Worm (Caenorhabditis elegans) whole organism, L4/young adult: ENCODE measurements around the gene C03H5.5.

Source experiments
- W03F9.2 ChIP-seq: fragments of 150-350 bp; optimal IDR thresholded peaks from 2 replicates; lab custom pipeline; 2014; ENCODE audit warnings: missing biosample characterization, missing genetic modification characterization
- him-1 ChIP-seq: sonication (generic microtip); optimal IDR thresholded peaks from 2 replicates; lab custom pipeline; 2016; ENCODE audit warnings: missing genotype, missing genetic modification reagents, missing genetic modification characterization, missing compliant biosample characterization

DNA sequence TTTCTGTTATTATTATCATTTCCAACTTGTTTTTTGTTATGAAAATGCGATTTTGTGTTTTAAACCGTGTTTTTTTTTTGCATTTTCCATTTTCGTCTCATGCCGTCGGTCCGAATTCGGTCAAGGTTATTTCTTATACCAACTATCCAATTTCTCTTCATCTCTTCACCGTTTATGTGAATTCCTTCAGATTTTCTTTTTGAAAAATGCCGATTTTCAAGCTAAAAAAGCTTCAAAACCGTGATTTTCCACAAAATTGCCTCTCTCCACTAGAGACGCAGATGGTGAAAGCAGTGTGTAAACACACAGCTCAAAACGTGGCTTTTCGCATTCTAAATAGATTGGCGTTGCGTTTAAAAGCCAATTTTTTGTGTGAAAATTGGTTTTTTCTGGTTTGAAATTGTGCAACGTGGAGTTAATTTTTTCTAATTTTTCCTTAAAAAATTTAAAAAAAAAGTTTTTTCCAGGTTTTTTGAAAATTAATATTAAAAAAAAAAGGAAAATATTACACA lies 2.7 kb upstream of the C03H5.5 start:
- TF ChIP-seq W03F9.2 (tag; lab: Kevin White, UChicago) (no peak), him-1 (tag; lab: Kevin White, UChicago) (no peak)
